Fruit fly (Drosophila melanogaster) whole organism, prepupa: ENCODE measurements around the gene PAN3.

Experiments used
- CG11762 ChIP-seq: fragments of 200-800 bp; sonication (Bioruptor generic); optimal IDR thresholded peaks from 3 replicates; lab custom pipeline; 2016; ENCODE audit warnings: missing biosample characterization, missing genetic modification characterization; ENCODE audit not compliant: insufficient read depth
- CG11902 ChIP-seq: fragments of 200-800 bp; sonication (Bioruptor generic); optimal IDR thresholded peaks from 3 replicates; lab custom pipeline; 2016; ENCODE audit warnings: missing biosample characterization, missing genetic modification characterization
- CG15336 ChIP-seq: fragments of 200-800 bp; sonication (Bioruptor generic); IDR thresholded peaks from 2 replicates; pipeline ENCODE4 v1.3.6; 2022; ENCODE audit warnings: missing biosample characterization, missing genetic modification characterization
- CG1621 ChIP-seq: fragments of 200-800 bp; sonication (Bioruptor generic); optimal IDR thresholded peaks from 3 replicates; lab custom pipeline; 2018; ENCODE audit warnings: missing biosample characterization, mild to moderate bottlenecking, missing genetic modification characterization
- CG3032 ChIP-seq: fragments of 200-800 bp; optimal IDR thresholded peaks from 2 replicates; lab custom pipeline; 2019; ENCODE audit warnings: missing biosample characterization, mild to moderate bottlenecking, missing genetic modification characterization, moderate library complexity
- CG31627 ChIP-seq: fragments of 200-800 bp; sonication (Bioruptor generic); optimal IDR thresholded peaks from 3 replicates; lab custom pipeline; 2016; ENCODE audit warnings: missing biosample characterization, missing genetic modification characterization
- CG32006 ChIP-seq: fragments of 200-800 bp; sonication (Bioruptor generic); optimal IDR thresholded peaks from 3 replicates; lab custom pipeline; 2017; ENCODE audit warnings: missing biosample characterization, mild to moderate bottlenecking, missing genetic modification characterization
- CG34406 ChIP-seq: fragments of 200-800 bp; sonication (Bioruptor generic); optimal IDR thresholded peaks from 3 replicates; lab custom pipeline; 2016; ENCODE audit warnings: missing biosample characterization, missing genetic modification characterization
- CG3919 ChIP-seq: fragments of 200-800 bp; sonication (Bioruptor generic); optimal IDR thresholded peaks from 3 replicates; lab custom pipeline; 2016; ENCODE audit warnings: missing biosample characterization, missing genetic modification characterization
- CG6276 ChIP-seq: fragments of 200-800 bp; sonication (Bioruptor generic); optimal IDR thresholded peaks from 2 replicates; lab custom pipeline; 2017; ENCODE audit warnings: missing biosample characterization, mild to moderate bottlenecking, missing genetic modification characterization
- CG6792 ChIP-seq: fragments of 200-800 bp; sonication (Bioruptor generic); optimal IDR thresholded peaks from 3 replicates; lab custom pipeline; 2016; ENCODE audit warnings: missing biosample characterization, missing genetic modification characterization
- CG6808 ChIP-seq: fragments of 200-800 bp; sonication (Bioruptor generic); optimal IDR thresholded peaks from 3 replicates; lab custom pipeline; 2017; ENCODE audit warnings: missing biosample characterization, missing genetic modification characterization, mild to moderate bottlenecking, moderate library complexity, missing genetic modification reagents
- CG6854 ChIP-seq: fragments of 200-800 bp; sonication (Bioruptor generic); optimal IDR thresholded peaks from 2 replicates; lab custom pipeline; 2017; ENCODE audit warnings: missing biosample characterization, mild to moderate bottlenecking, missing genetic modification characterization
- CG7368 ChIP-seq: fragments of 200-800 bp; sonication (Bioruptor generic); optimal IDR thresholded peaks from 3 replicates; lab custom pipeline; 2016; ENCODE audit warnings: missing biosample characterization, missing genetic modification characterization
- CG8319 ChIP-seq: fragments of 200-800 bp; sonication (Bioruptor generic); optimal IDR thresholded peaks from 3 replicates; lab custom pipeline; 2016; ENCODE audit warnings: missing biosample characterization, missing genetic modification characterization
- CG9139 ChIP-seq: fragments of 200-800 bp; sonication (Bioruptor generic); optimal IDR thresholded peaks from 3 replicates; lab custom pipeline; 2017; ENCODE audit warnings: missing biosample characterization, mild to moderate bottlenecking, missing genetic modification characterization
- Eip75B ChIP-seq: fragments of 200-800 bp; sonication (Bioruptor generic); optimal IDR thresholded peaks from 3 replicates; lab custom pipeline; 2016; ENCODE audit warnings: missing biosample characterization, missing genetic modification characterization
- Eip78C ChIP-seq: fragments of 200-800 bp; sonication (Bioruptor generic); peaks from one replicate; lab custom pipeline; 2016; ENCODE audit warnings: missing biosample characterization, missing genetic modification characterization
- Eip93F ChIP-seq: fragments of 200-800 bp; sonication (Bioruptor generic); optimal IDR thresholded peaks from 2 replicates; lab custom pipeline; 2016; ENCODE audit warnings: missing biosample characterization, mild to moderate bottlenecking, missing genetic modification characterization
- Ets21C ChIP-seq: fragments of 200-800 bp; sonication (Bioruptor generic); optimal IDR thresholded peaks from 3 replicates; lab custom pipeline; 2016; ENCODE audit warnings: missing biosample characterization, missing genetic modification characterization
- Ets96B ChIP-seq: fragments of 200-800 bp; optimal IDR thresholded peaks from 2 replicates; lab custom pipeline; 2019; ENCODE audit warnings: missing biosample characterization, mild to moderate bottlenecking, missing genetic modification characterization, moderate library complexity
- Gug ChIP-seq: fragments of 200-800 bp; sonication (Bioruptor generic); IDR thresholded peaks from 2 replicates; pipeline ENCODE4 v1.3.6; 2022; ENCODE audit warnings: missing biosample characterization, missing genetic modification characterization
- Hr38 ChIP-seq: sonication (Bioruptor generic); optimal IDR thresholded peaks from 2 replicates; lab custom pipeline; 2016; ENCODE audit warnings: missing biosample characterization, missing genetic modification characterization
- Hr39 ChIP-seq: fragments of 200-800 bp; sonication (Bioruptor generic); optimal IDR thresholded peaks from 2 replicates; lab custom pipeline; 2016; ENCODE audit warnings: missing biosample characterization, missing genetic modification characterization
- Hr4 ChIP-seq: fragments of 200-800 bp; sonication (Bioruptor generic); optimal IDR thresholded peaks from 3 replicates; lab custom pipeline; 2016; ENCODE audit warnings: missing biosample characterization, missing genetic modification characterization
- Lpt ChIP-seq: fragments of 200-800 bp; sonication (Bioruptor generic); optimal IDR thresholded peaks from 3 replicates; lab custom pipeline; 2016; ENCODE audit warnings: missing biosample characterization, missing genetic modification characterization
- Met ChIP-seq: fragments of 200-800 bp; sonication (Bioruptor generic); optimal IDR thresholded peaks from 3 replicates; lab custom pipeline; 2016; ENCODE audit warnings: missing biosample characterization, missing genetic modification characterization
- OdsH ChIP-seq: fragments of 200-800 bp; sonication (Bioruptor generic); optimal IDR thresholded peaks from 3 replicates; lab custom pipeline; 2016; ENCODE audit warnings: missing biosample characterization, missing genetic modification characterization
- Smox ChIP-seq: fragments of 200-800 bp; sonication (Bioruptor generic); optimal IDR thresholded peaks from 3 replicates; lab custom pipeline; 2016; ENCODE audit warnings: missing biosample characterization, missing genetic modification characterization
- Sox102F ChIP-seq: fragments of 200-800 bp; sonication (Bioruptor generic); optimal IDR thresholded peaks from 2 replicates; lab custom pipeline; 2016; ENCODE audit warnings: missing biosample characterization, mild to moderate bottlenecking, missing genetic modification characterization
- Sox14 ChIP-seq: fragments of 200-800 bp; sonication (Bioruptor generic); optimal IDR thresholded peaks from 3 replicates; lab custom pipeline; 2016; ENCODE audit warnings: missing biosample characterization, missing genetic modification characterization
- Sox15 ChIP-seq: fragments of 200-800 bp; sonication (Bioruptor generic); optimal IDR thresholded peaks from 3 replicates; lab custom pipeline; 2016; ENCODE audit warnings: missing biosample characterization, missing genetic modification characterization
- achi ChIP-seq: fragments of 200-800 bp; sonication (Bioruptor generic); optimal IDR thresholded peaks from 3 replicates; lab custom pipeline; 2016; ENCODE audit warnings: missing biosample characterization, missing genetic modification characterization
- acj6 ChIP-seq: fragments of 200-800 bp; sonication (Bioruptor generic); optimal IDR thresholded peaks from 3 replicates; lab custom pipeline; 2016; ENCODE audit warnings: missing biosample characterization, missing genetic modification characterization
- cyc ChIP-seq: fragments of 200-800 bp; sonication (Bioruptor generic); optimal IDR thresholded peaks from 3 replicates; lab custom pipeline; 2016; ENCODE audit warnings: missing biosample characterization, missing genetic modification characterization
- dsx ChIP-seq: fragments of 200-800 bp; optimal IDR thresholded peaks from 3 replicates; lab custom pipeline; 2019; ENCODE audit warnings: missing biosample characterization, mild to moderate bottlenecking, missing genetic modification characterization, moderate library complexity; ENCODE audit not compliant: poor library complexity, severe bottlenecking
- eg ChIP-seq: fragments of 200-800 bp; sonication (Bioruptor generic); IDR thresholded peaks from 3 replicates; pipeline ENCODE4 v1.3.6; 2022; ENCODE audit warnings: missing biosample characterization, missing genetic modification characterization
- esn ChIP-seq: fragments of 200-800 bp; sonication (Bioruptor generic); optimal IDR thresholded peaks from 2 replicates; lab custom pipeline; 2016; ENCODE audit warnings: missing biosample characterization, mild to moderate bottlenecking, missing genetic modification characterization, moderate library complexity
- fd85E ChIP-seq: fragments of 200-800 bp; sonication (Bioruptor generic); optimal IDR thresholded peaks from 3 replicates; lab custom pipeline; 2016; ENCODE audit warnings: missing biosample characterization, missing genetic modification characterization
- net ChIP-seq: fragments of 200-800 bp; sonication (Bioruptor generic); optimal IDR thresholded peaks from 3 replicates; lab custom pipeline; 2016; ENCODE audit warnings: missing biosample characterization, missing genetic modification characterization
- pdm3 ChIP-seq: fragments of 200-800 bp; sonication (Bioruptor generic); optimal IDR thresholded peaks from 3 replicates; lab custom pipeline; 2016; ENCODE audit warnings: missing biosample characterization, missing genetic modification characterization
- salr ChIP-seq, 2 experiments: fragments of 200-800 bp; sonication (Bioruptor generic); optimal IDR thresholded peaks; 3 replicates each; lab custom pipeline; 2016 to 2018; ENCODE audit warnings: missing biosample characterization in 2 of 2, missing genetic modification characterization in 2 of 2, mild to moderate bottlenecking in 1 of 2
- spab ChIP-seq: fragments of 200-800 bp; sonication (Bioruptor generic); optimal IDR thresholded peaks from 2 replicates; lab custom pipeline; 2017; ENCODE audit warnings: missing biosample characterization, mild to moderate bottlenecking, missing genetic modification characterization, missing genetic modification reagents
- svp ChIP-seq: fragments of 200-800 bp; sonication (Bioruptor generic); peaks from one replicate; lab custom pipeline; 2016; ENCODE audit warnings: missing biosample characterization, missing genetic modification characterization
- topi ChIP-seq: fragments of 200-800 bp; sonication (Bioruptor generic); optimal IDR thresholded peaks from 3 replicates; lab custom pipeline; 2016; ENCODE audit warnings: missing biosample characterization, missing genetic modification characterization
- vri ChIP-seq: fragments of 200-800 bp; sonication (Bioruptor generic); optimal IDR thresholded peaks from 3 replicates; lab custom pipeline; 2016; ENCODE audit warnings: missing biosample characterization, mild to moderate bottlenecking, missing genetic modification characterization

Gene PAN3

DNA sequence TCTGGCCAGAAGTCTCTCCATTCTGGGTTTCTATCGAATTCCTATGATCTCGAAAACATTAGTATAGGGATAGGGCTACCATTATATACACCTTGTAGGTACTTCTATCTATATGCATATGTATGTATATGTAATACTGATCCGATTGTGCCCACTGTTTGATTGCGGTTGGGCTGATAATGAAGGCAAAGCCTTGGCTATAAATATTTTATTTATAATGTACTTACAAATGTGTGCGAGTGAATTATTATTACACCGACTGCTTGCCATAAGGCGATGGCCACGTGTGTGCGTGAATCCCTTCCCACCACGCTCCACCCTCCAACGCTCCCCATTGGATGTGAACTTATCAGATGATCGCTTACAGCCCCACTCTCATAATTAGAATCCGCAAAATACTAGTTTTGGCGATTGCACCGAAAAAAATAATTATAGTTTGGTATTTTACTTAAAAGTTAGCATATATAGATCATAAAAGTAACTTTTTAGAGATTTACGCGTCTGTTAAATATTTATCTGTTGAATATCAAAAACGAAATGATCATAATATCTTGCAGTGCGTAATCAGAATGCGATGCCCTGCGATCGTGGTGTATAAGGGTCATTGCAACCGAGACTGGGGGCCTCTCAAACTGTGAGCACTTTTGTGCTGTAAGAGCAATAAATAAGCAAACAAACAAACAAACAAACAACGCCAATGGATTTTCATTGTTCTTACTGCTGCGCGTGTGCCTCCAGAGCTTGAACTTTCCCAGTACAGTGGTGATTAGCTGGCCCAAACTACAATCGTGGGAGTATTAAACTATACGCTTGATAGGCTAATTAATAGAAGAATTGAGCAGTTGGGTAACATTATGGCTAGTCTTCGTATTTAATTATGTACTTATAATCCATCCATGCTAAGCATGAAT, 9.4 kb downstream of the PAN3 start (continued):
- TF ChIP-seq CG31627 (GFP tag; lab: Kevin White, UChicago) = peak; percentile 25
- TF ChIP-seq CG3919 = no peak
- TF ChIP-seq eg (GFP tag; lab: Robert Waterston, UW) = peak; percentile 68; the same call in 2 of the 3 replicates
- TF ChIP-seq Ets21C = no peak
- TF ChIP-seq Sox15 (GFP tag; lab: Kevin White, UChicago) = peak; percentile 51
- no peak for TF ChIP-seq net

DNA sequence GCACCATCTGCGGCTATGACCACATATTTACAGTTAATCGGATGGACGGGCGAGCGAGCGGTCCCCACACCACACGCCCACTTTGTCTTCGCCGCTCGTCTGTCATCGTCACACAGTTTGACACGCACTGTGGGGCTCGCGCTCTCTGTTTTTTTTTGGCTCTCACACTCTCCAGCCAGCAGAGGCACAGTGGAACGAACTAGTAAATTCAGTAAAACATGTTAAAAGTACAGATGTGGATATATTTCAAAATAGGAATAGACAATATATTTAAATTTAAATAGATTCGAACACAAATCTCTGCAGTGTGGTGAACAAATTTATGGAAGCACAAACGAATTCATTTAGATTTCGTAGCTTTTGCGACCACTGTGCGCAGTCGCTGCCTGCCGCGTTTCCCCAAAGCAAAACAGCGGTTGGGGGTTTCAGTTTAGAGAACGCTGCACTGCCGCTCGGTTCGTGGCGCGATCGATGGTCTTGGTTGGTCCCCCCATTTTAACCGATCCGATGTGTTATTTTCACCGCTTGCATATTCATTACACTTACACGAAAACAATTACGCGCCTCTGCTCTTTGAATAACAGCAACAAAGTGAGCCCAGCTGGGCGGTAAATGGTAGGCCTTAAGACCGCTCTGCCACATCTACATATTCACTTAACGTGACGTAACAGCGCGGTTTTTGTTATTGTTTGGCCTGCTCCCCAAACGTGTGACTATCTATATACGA, 10.4 kb downstream of the PAN3 start:
- TF ChIP-seq CG1621 = peak; percentile 98
- TF ChIP-seq svp (GFP tag; lab: Kevin White, UChicago) = peak; percentile 99
- TF ChIP-seq CG31627 (GFP tag; lab: Kevin White, UChicago) = peak; percentile 98
- peak; percentile 99 for TF ChIP-seq Sox14 (GFP tag; lab: Kevin White, UChicago)
- TF ChIP-seq OdsH (GFP tag; lab: Kevin White, UChicago) = peak; percentile 99
- TF ChIP-seq CG3032 (tag; lab: Kevin White, UChicago) = peak; percentile 94
- peak; percentile 99 for TF ChIP-seq topi
- TF ChIP-seq achi (GFP tag; lab: Kevin White, UChicago) = peak; percentile 99
- TF ChIP-seq Hr39 = peak; percentile 98
- peak; percentile 97 for TF ChIP-seq Ets96B (tag; lab: Kevin White, UChicago)
- TF ChIP-seq CG11762 (GFP tag; lab: Kevin White, UChicago) = peak; percentile 98
- TF ChIP-seq CG6792 (GFP tag; lab: Kevin White, UChicago) = peak; percentile 99
- peak; percentile 99 for TF ChIP-seq Eip75B (GFP tag; lab: Kevin White, UChicago)
- peak; percentile 98 for TF ChIP-seq cyc
- TF ChIP-seq eg (GFP tag; lab: Robert Waterston, UW) = peak; percentile 99
- peak; percentile 96 for TF ChIP-seq CG11902 (GFP tag; lab: Kevin White, UChicago)
- TF ChIP-seq spab (GFP tag; lab: Kevin White, UChicago) = peak; percentile 97
- peak; percentile 99 for TF ChIP-seq pdm3
- peak; percentile 40 for TF ChIP-seq Hr38 (GFP tag; lab: Kevin White, UChicago)
- TF ChIP-seq Eip93F (GFP tag; lab: Kevin White, UChicago) = peak; percentile 98
- TF ChIP-seq CG6276 (GFP tag; lab: Kevin White, UChicago) = peak; percentile 99
- TF ChIP-seq CG32006 (GFP tag; lab: Kevin White, UChicago) = peak; percentile 98
- TF ChIP-seq Sox102F (GFP tag; lab: Kevin White, UChicago) = peak; percentile 99
- TF ChIP-seq Smox = peak; percentile 99
- TF ChIP-seq CG6854 (GFP tag; lab: Kevin White, UChicago) = peak; percentile 99
- TF ChIP-seq CG15336 (GFP tag; lab: Robert Waterston, UW) = peak; percentile 99
- peak; percentile 97 for TF ChIP-seq CG8319
- TF ChIP-seq Sox15 (GFP tag; lab: Kevin White, UChicago) = peak; percentile 97
- peak; percentile 98 for TF ChIP-seq Gug (GFP tag; lab: Robert Waterston, UW)
- peak; percentile 99 for TF ChIP-seq esn (GFP tag; lab: Kevin White, UChicago)
- peak; percentile 94 for TF ChIP-seq dsx (GFP tag; lab: Kevin White, UChicago)
- peak; percentile 99 for TF ChIP-seq net
- TF ChIP-seq Met (GFP tag; lab: Kevin White, UChicago) = peak; percentile 99
- peak; percentile 92 for TF ChIP-seq CG9139 (GFP tag; lab: Kevin White, UChicago)
- TF ChIP-seq vri = peak; percentile 99
- TF ChIP-seq Lpt (GFP tag; lab: Kevin White, UChicago) = peak; percentile 98
- peak; percentile 96 to 97 for TF ChIP-seq salr (GFP tag; optimal IDR thresholded peaks at IDR 0.05; lab: Kevin White, UChicago)
- peak; percentile 95 for TF ChIP-seq CG6808 (GFP tag; lab: Kevin White, UChicago)
- TF ChIP-seq CG7368 (GFP tag; lab: Kevin White, UChicago) = peak; percentile 99
- peak; percentile 99 for TF ChIP-seq acj6
- TF ChIP-seq fd85E (GFP tag; lab: Kevin White, UChicago) = peak; percentile 96
- peak; percentile 100 for TF ChIP-seq Eip78C (GFP tag; lab: Kevin White, UChicago)
- peak; percentile 99 for TF ChIP-seq CG34406
- peak; percentile 98 for TF ChIP-seq Ets21C
- peak; percentile 99 for TF ChIP-seq Hr4
